Fruit fly (Drosophila melanogaster) whole organism, pupa: Measurements from ENCODE around the gene RpS10b.

Experiments
- CG12605 ChIP-seq: fragments of 200-800 bp; sonication (Bioruptor generic); IDR thresholded peaks from 2 replicates; pipeline ENCODE4 v1.3.6; 2022; ENCODE audit warnings: missing biosample characterization, missing genetic modification characterization
- CG14655 ChIP-seq: fragments of 200-800 bp; sonication (Bioruptor generic); optimal IDR thresholded peaks from 3 replicates; lab custom pipeline; 2017; ENCODE audit warnings: mild to moderate bottlenecking, missing biosample characterization, missing genetic modification reagents, missing genetic modification characterization
- CG15710 ChIP-seq: fragments of 200-800 bp; sonication (Bioruptor generic); optimal IDR thresholded peaks from 2 replicates; lab custom pipeline; 2018; ENCODE audit warnings: missing biosample characterization, mild to moderate bottlenecking, missing genetic modification characterization, moderate library complexity
- CG4496 ChIP-seq: fragments of 200-800 bp; sonication (Bioruptor generic); IDR thresholded peaks from 3 replicates; pipeline ENCODE4 v1.3.6; 2022; ENCODE audit warnings: missing biosample characterization, missing genetic modification characterization
- EcR ChIP-seq: fragments of 200-800 bp; sonication (Bioruptor generic); optimal IDR thresholded peaks from 3 replicates; lab custom pipeline; 2019; ENCODE audit warnings: missing biosample characterization, missing genetic modification characterization, mild to moderate bottlenecking, moderate library complexity, missing genetic modification reagents
- Pif1A ChIP-seq: fragments of 200-800 bp; sonication (Bioruptor generic); optimal IDR thresholded peaks from 3 replicates; lab custom pipeline; 2016; ENCODE audit warnings: missing biosample characterization, missing genetic modification characterization
- Snoo ChIP-seq: fragments of 200-800 bp; sonication (Bioruptor generic); optimal IDR thresholded peaks from 3 replicates; lab custom pipeline; 2017; ENCODE audit warnings: missing biosample characterization, mild to moderate bottlenecking, missing genetic modification characterization, inconsistent platforms

DNA sequence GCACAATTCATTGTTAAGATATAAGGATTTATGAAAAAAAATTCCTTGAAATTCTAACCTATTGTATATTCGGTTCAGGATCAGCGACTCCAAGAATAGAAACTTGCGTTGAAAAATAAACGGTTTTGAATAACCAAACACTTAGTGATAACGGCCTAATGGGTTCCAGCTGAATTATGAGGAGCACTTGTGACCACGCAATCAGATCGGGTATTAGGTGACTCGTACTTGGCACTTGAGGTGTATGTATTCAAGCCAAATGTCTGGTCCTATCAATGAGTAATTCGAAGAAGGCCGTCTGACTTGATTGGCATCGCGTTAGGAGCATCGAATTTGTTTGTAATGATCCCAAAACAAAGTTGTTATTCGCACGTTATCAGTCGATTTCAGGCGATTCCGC is 7.3 kb upstream of the RpS10b start:
- TF ChIP-seq EcR (no peak), Snoo (no peak), CG15710 (tag; lab: Kevin White, UChicago) (no peak), Pif1A (GFP tag; lab: Kevin White, UChicago) (no peak), CG12605 (GFP tag; lab: Robert Waterston, UW) (no peak), CG14655 (no peak), CG4496 (no peak)
